Worm (Caenorhabditis elegans): Measurements from ENCODE around the gene ebax-1.
A peak's percentile ranks its signal among the peaks of the same experiment; 100 is the strongest.

Gene ebax-1

DNA sequence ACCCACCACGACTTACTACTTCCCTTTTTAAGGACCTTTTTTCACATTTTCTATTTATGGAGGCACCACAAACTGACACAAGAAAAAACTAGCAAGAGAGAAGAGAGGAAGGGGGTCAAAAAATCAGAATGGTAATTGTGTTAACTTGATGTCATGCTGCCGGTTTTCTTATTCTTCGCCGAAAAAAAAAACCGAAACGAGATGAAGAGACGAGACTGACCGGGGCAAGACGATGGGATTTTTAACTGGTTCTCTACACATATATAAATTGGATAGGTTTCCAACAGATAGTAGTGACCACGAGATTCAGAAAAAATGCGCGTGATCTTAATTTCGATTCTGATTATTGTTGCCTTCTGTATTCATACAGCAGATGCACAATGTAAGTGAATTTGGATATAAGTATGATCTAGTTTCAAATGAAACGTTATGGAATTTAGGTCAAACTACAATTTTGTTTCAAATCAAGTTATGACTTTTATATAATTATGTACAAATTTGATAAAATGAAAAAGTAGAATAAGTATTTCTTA is 12.9 kb upstream of the ebax-1 start, which contains the start of gene Y43C5A.3:
Gene Y43C5A.3, plus strand, starts transcription at position 256 of the 533 bp plus-strand sequence.
- peak in 1 of 2 experiments; percentile 20 for TF ChIP-seq mdl-1 (tag; optimal IDR thresholded peaks at IDR 0.05)
- peak; percentile 43 for TF ChIP-seq nhr-28 (tag; optimal IDR thresholded peaks at IDR 0.05)
- no peak for TF ChIP-seq skn-1 (tag; optimal IDR thresholded peaks at IDR 0.05)

ce11 chrIV:10275050-10275449 is 11.7 kb upstream of the ebax-1 start:
- TF ChIP-seq nhr-28 (tag; optimal IDR thresholded peaks at IDR 0.05), result no peak
- TF ChIP-seq aha-1 (tag), result peak; percentile 95
- no peak for TF ChIP-seq pha-4 (GFP tag; IDR thresholded peaks at IDR 0.05)
- no peak for TF ChIP-seq pha-4 (tag; optimal IDR thresholded peaks at IDR 0.05)

DNA sequence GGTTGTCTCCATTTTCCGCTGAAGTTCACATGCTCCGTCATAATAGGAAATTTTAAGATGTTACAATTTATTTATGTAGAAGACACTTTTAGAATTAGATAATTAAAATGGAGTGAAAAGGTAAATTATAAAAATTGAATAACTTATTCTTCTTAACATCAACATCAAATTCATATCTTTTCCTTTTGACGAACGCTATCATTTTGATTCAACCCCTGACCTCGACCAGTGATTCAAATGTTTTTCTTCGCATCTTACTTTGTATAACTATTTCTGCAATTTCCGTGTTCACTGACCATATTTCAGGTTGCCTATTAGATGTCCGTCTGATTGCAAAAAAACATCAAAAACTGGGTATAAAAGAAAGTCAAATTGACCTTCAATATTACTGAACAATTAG is 9.8 kb upstream of the ebax-1 start, which contains the start of gene Y43C5A.7:
Gene Y43C5A.7, plus strand, starts transcription at position 301 of the 400 bp plus-strand sequence.
- no peak for TF ChIP-seq tag-97 (GFP tag; IDR thresholded peaks at IDR 0.05)
- TF ChIP-seq lin-1 (GFP tag; IDR thresholded peaks at IDR 0.05), result no peak
- no peak for TF ChIP-seq T26A8.4 (GFP tag; IDR thresholded peaks at IDR 0.05)
- TF ChIP-seq hif-1 (tag; optimal IDR thresholded peaks at IDR 0.05), result no peak

- TF ChIP-seq daf-16 (GFP tag; optimal IDR thresholded peaks at IDR 0.05) (no peak), daf-16 (tag; optimal IDR thresholded peaks at IDR 0.05) (no peak), T26A8.4 (GFP tag; IDR thresholded peaks at IDR 0.05) (no peak), nhr-6 (tag; optimal IDR thresholded peaks at IDR 0.05) (no peak), jun-1 (tag; optimal IDR thresholded peaks at IDR 0.05) (no peak), nhr-10 (tag; optimal IDR thresholded peaks at IDR 0.05) (no peak), ceh-82 (tag; optimal IDR thresholded peaks at IDR 0.05) (no peak), dmd-6 (GFP tag; IDR thresholded peaks at IDR 0.05) (no peak), nhr-41 (GFP tag; IDR thresholded peaks at IDR 0.05) (no peak), lsy-2 (tag; optimal IDR thresholded peaks at IDR 0.05) (no peak), tag-97 (GFP tag; IDR thresholded peaks at IDR 0.05) (no peak), nhr-42 (GFP tag; IDR thresholded peaks at IDR 0.05) (no peak), attf-4 (tag; optimal IDR thresholded peaks at IDR 0.05) (no peak), nhr-111 (GFP tag; optimal IDR thresholded peaks at IDR 0.05) (no peak), ztf-11 (tag; optimal IDR thresholded peaks at IDR 0.05) (no peak), zag-1 (tag; optimal IDR thresholded peaks at IDR 0.05) (no peak), nhr-28 (tag; optimal IDR thresholded peaks at IDR 0.05) (no peak), tra-1 (GFP tag; IDR thresholded peaks at IDR 0.05) (no peak)
These were observed 9.0 kb upstream of the ebax-1 start, which contains the start of gene Y43C5A.4 for ce11 chrIV:10277716-10278115. TSS of gene Y43C5A.4 (plus strand) at chrIV:10278016.

DNA sequence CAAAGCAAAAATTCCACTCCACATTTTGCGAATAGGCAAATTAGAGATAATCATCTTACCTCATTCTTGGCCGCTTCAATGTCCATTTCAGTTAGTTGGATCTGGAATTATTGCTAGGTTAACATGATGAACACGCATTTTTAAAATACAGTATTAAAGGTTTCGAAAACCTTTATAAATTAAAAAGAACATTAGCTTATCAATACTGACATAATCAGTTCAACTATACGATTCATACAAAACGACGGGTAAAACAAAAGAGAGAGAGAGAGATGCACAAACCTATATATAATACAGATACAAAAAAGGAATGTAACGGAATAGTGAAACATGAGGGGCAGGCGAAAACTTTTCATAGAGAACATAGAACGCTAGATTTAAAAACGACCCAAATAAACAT is 5.3 kb upstream of the ebax-1 start, which contains the start of gene thk-1:
Gene thk-1, minus strand, starts transcription at position 101 of the 400 bp plus-strand sequence.
- TF ChIP-seq ceh-28 (tag; optimal IDR thresholded peaks at IDR 0.05), result no peak
- TF ChIP-seq nhr-28 (tag; optimal IDR thresholded peaks at IDR 0.05), result peak; percentile 7
- no peak for TF ChIP-seq vab-7 (GFP tag; IDR thresholded peaks at IDR 0.05)
- no peak for TF ChIP-seq ZK337.2 (GFP tag; IDR thresholded peaks at IDR 0.05)
- TF ChIP-seq aha-1 (tag), result peak; percentile 55
- TF ChIP-seq nhr-11 (tag; optimal IDR thresholded peaks at IDR 0.05), result no peak
- TF ChIP-seq ces-1 (GFP tag; optimal IDR thresholded peaks at IDR 0.05), result no peak
- TF ChIP-seq arid-1 (GFP tag; conservative IDR thresholded peaks at IDR 0.05), result no peak
- no peak for TF ChIP-seq hmg-1.1 (GFP tag; IDR thresholded peaks at IDR 0.05)
- TF ChIP-seq lsy-2 (tag; optimal IDR thresholded peaks at IDR 0.05), result no peak
- TF ChIP-seq fos-1 (tag; optimal IDR thresholded peaks at IDR 0.05), result no peak
- TF ChIP-seq unc-62 (GFP tag; optimal IDR thresholded peaks at IDR 0.05 in 1 of 2), result peak in 1 of 2 experiments; percentile 49
- TF ChIP-seq unc-62 (tag; optimal IDR thresholded peaks at IDR 0.05), result no peak
- no peak for TF ChIP-seq lin-29 (GFP tag; IDR thresholded peaks at IDR 0.05)
- TF ChIP-seq dpl-1 (GFP tag; optimal IDR thresholded peaks at IDR 0.05), result no peak
- TF ChIP-seq T26A8.4 (GFP tag; IDR thresholded peaks at IDR 0.05), result no peak
- no peak for TF ChIP-seq dmd-6 (GFP tag; IDR thresholded peaks at IDR 0.05)
- no peak for TF ChIP-seq daf-8 (GFP tag; IDR thresholded peaks at IDR 0.05)
- no peak for TF ChIP-seq Y75B8A.6 (GFP tag; IDR thresholded peaks at IDR 0.05)
- peak; percentile 12 for TF ChIP-seq dve-1 (tag; optimal IDR thresholded peaks at IDR 0.05; ENCODE audit: insufficient read depth)
- no peak for TF ChIP-seq spr-3 (GFP tag; optimal IDR thresholded peaks at IDR 0.05)
- TF ChIP-seq nhr-6 (tag; optimal IDR thresholded peaks at IDR 0.05), result no peak
- TF ChIP-seq pqm-1 (tag; optimal IDR thresholded peaks at IDR 0.05), result peak; percentile 44
- no peak for TF ChIP-seq hlh-11 (tag; optimal IDR thresholded peaks at IDR 0.05)
- TF ChIP-seq Y5F2A.4 (GFP tag; optimal IDR thresholded peaks at IDR 0.05), result no peak
- no peak for TF ChIP-seq nhr-48 (tag; optimal IDR thresholded peaks at IDR 0.05)

All from whole organism, L4 larva.